Worm (Caenorhabditis elegans) whole organism, early embryonic: ENCODE results near the gene srx-68.

Source experiments
- ama-1 ChIP-seq: fragments of 150-350 bp; optimal IDR thresholded peaks from 2 replicates; lab custom pipeline; 2014
- ceh-13 ChIP-seq: fragments of 200-800 bp; sonication (Bioruptor generic); optimal IDR thresholded peaks from 2 replicates; lab custom pipeline; 2018; ENCODE audit warnings: mild to moderate bottlenecking, missing genetic modification characterization, missing compliant biosample characterization
- ets-7 ChIP-seq: sonication (generic microtip); optimal IDR thresholded peaks from 2 replicates; lab custom pipeline; 2016; ENCODE audit warnings: missing genotype, missing genetic modification characterization, missing compliant biosample characterization
- flt-1 ChIP-seq: fragments of 200-800 bp; sonication (Bioruptor generic); IDR thresholded peaks from 2 replicates; pipeline ENCODE4 v1.3.6; 2022; ENCODE audit warnings: missing genetic modification characterization, missing compliant biosample characterization
- pes-1 ChIP-seq: fragments of 200-800 bp; sonication (Bioruptor generic); IDR thresholded peaks from 2 replicates; pipeline ENCODE4 v1.3.6; 2022; ENCODE audit warnings: missing genetic modification reagents, missing genetic modification characterization, missing compliant biosample characterization
- sea-1 ChIP-seq: fragments of 200-800 bp; sonication (Bioruptor generic); conservative IDR thresholded peaks from 2 replicates; pipeline ENCODE4 v1.3.6; 2022; ENCODE audit warnings: missing genetic modification characterization, missing compliant biosample characterization
- tbx-37 ChIP-seq: fragments of 200-800 bp; sonication (Bioruptor generic); conservative IDR thresholded peaks from 2 replicates; pipeline ENCODE4 v1.3.6; 2022; ENCODE audit warnings: missing genetic modification reagents, missing genetic modification characterization, missing compliant biosample characterization

DNA sequence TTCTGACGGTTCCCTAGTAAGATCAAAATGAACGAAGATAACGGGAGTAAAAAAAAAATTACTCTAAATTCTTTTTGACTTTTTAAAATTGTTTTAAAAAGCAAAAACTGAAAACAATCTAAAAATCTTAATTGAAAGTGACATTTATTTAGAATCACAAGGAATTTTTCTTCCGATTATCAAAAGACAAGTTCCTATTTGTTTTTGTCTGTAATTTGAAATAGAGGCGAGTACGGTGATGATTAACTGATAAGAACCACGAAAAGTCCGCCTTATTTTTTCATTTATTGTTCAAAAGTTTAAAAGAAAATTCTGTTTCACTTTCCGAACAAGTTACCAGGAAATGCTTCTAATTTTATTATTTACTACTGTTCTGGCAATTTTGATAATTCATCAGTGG is 37.2 kb downstream of the srx-68 start, which contains the start of gene dach-1:
- no peak for TF ChIP-seq pes-1 (GFP tag; lab: Robert Waterston, UW)
- TF ChIP-seq sea-1 (GFP tag; lab: Robert Waterston, UW) = no peak
- no peak for TF ChIP-seq ets-7 (tag; lab: Kevin White, UChicago)
- no peak for TF ChIP-seq flt-1 (GFP tag; lab: Robert Waterston, UW)
- TF ChIP-seq ceh-13 (GFP tag; lab: Kevin White, UChicago) = no peak
- TF ChIP-seq ama-1 (lab: Kevin White, UChicago) = no peak
- TF ChIP-seq tbx-37 (GFP tag; lab: Robert Waterston, UW) = no peak
